Worm (Caenorhabditis elegans): ENCODE results near the gene F44G4.6.

F44G4.6 gene

DNA sequence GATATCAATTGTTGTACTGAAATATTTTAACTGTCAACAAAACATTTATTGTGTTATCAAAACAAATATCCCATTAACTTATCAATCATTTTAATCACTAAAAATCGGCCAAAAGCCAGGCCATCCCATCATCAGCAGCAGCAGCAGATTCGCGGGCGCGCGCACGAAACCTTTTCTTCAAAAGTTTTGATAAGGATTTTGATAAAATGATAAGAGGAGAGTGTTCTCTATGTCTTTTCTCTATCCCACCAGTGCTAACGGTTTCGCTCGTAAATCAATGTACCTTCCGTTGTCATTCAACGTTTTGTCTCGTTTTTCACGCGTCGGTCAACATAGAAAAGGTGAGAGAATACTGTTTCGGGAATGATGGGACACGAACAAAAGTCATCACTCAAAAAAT lies 26.5 kb upstream of the F44G4.6 start:
- TF ChIP-seq tbx-11 (GFP tag; IDR thresholded peaks at IDR 0.05), result no peak
- TF ChIP-seq ama-1 (optimal IDR thresholded peaks at IDR 0.05), result no peak
- TF ChIP-seq tra-4 (tag; optimal IDR thresholded peaks at IDR 0.05), result no peak
- no peak for TF ChIP-seq ceh-13 (GFP tag; optimal IDR thresholded peaks at IDR 0.05)
- no peak for TF ChIP-seq flt-1 (GFP tag; IDR thresholded peaks at IDR 0.05)
- no peak for TF ChIP-seq ets-7 (tag; optimal IDR thresholded peaks at IDR 0.05)
- no peak for TF ChIP-seq hmg-4 (GFP tag; optimal IDR thresholded peaks at IDR 0.05)
- no peak for TF ChIP-seq scrt-1 (GFP tag; IDR thresholded peaks at IDR 0.05)
- TF ChIP-seq sea-1 (GFP tag; conservative IDR thresholded peaks at IDR 0.05), result no peak
- TF ChIP-seq B0310.2 (tag; optimal IDR thresholded peaks at IDR 0.05), result no peak

DNA sequence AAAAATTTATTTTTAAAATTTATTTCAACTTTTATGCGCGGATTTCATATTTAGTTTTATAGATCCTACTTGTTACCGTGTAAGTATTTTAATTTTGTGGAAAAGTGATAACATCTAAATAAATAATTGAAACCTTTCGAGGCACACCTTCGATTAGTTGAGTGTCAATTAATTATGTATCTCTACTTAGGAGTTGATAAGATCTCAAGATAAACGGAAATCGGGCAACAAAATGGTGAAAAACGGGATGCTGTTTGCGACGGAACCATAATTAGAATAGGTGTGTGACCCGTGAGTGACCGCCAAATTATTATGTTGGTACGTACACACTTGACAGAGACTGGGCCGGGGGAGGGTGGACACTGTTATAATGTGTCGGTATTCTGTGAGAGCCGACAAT lies 24.8 kb upstream of the F44G4.6 start:
- TF ChIP-seq tbx-11 (GFP tag; IDR thresholded peaks at IDR 0.05) (no peak), aly-1 (tag; optimal IDR thresholded peaks at IDR 0.05) (no peak), tbx-37 (GFP tag; conservative IDR thresholded peaks at IDR 0.05) (no peak), B0310.2 (tag; optimal IDR thresholded peaks at IDR 0.05) (no peak), ceh-36 (tag; optimal IDR thresholded peaks at IDR 0.05) (no peak), hnd-1 (tag; optimal IDR thresholded peaks at IDR 0.05) (no peak), hmg-4 (GFP tag; optimal IDR thresholded peaks at IDR 0.05) (no peak), ceh-13 (GFP tag; optimal IDR thresholded peaks at IDR 0.05) (no peak), scrt-1 (GFP tag; IDR thresholded peaks at IDR 0.05) (no peak), ets-7 (tag; optimal IDR thresholded peaks at IDR 0.05) (no peak), tra-4 (tag; optimal IDR thresholded peaks at IDR 0.05) (no peak), ama-1 (optimal IDR thresholded peaks at IDR 0.05) (no peak), F13C5.2 (tag; optimal IDR thresholded peaks at IDR 0.05) (no peak), sea-1 (GFP tag; conservative IDR thresholded peaks at IDR 0.05) (no peak), flt-1 (GFP tag; IDR thresholded peaks at IDR 0.05) (no peak), hmbx-1 (tag; optimal IDR thresholded peaks at IDR 0.05) (no peak), pes-1 (GFP tag; IDR thresholded peaks at IDR 0.05) (no peak)

DNA sequence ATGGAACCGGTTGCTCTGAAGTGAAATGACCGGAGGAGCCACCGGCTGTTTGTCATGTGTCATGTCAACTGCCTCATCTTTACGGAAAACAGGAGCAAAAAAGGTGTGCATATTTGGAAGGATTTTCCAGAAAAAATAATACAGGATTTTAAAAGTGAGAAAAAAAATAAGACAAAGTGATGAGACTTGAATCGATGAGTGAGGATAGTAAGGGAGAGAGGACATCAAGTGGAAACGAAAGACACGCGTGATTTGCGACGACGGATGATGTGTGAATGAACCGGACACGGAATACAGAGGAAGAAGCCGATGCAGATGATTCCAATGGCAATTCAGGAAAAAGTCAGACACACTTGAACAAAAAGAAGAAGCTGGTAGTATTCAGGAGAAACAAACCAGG lies 22.7 kb upstream of the F44G4.6 start:
- TF ChIP-seq ets-7 (tag; optimal IDR thresholded peaks at IDR 0.05) (no peak), hmg-4 (GFP tag; optimal IDR thresholded peaks at IDR 0.05) (no peak), tbx-37 (GFP tag; conservative IDR thresholded peaks at IDR 0.05) (no peak), pes-1 (GFP tag; IDR thresholded peaks at IDR 0.05) (no peak), tra-4 (tag; optimal IDR thresholded peaks at IDR 0.05) (no peak), hnd-1 (tag; optimal IDR thresholded peaks at IDR 0.05) (no peak), hmbx-1 (tag; optimal IDR thresholded peaks at IDR 0.05) (no peak), aly-1 (tag; optimal IDR thresholded peaks at IDR 0.05) (no peak), sea-1 (GFP tag; conservative IDR thresholded peaks at IDR 0.05) (no peak), scrt-1 (GFP tag; IDR thresholded peaks at IDR 0.05) (no peak), ama-1 (optimal IDR thresholded peaks at IDR 0.05) (no peak), flt-1 (GFP tag; IDR thresholded peaks at IDR 0.05) (no peak), tbx-11 (GFP tag; IDR thresholded peaks at IDR 0.05) (no peak), B0310.2 (tag; optimal IDR thresholded peaks at IDR 0.05) (no peak), ceh-13 (GFP tag; optimal IDR thresholded peaks at IDR 0.05) (no peak)

DNA sequence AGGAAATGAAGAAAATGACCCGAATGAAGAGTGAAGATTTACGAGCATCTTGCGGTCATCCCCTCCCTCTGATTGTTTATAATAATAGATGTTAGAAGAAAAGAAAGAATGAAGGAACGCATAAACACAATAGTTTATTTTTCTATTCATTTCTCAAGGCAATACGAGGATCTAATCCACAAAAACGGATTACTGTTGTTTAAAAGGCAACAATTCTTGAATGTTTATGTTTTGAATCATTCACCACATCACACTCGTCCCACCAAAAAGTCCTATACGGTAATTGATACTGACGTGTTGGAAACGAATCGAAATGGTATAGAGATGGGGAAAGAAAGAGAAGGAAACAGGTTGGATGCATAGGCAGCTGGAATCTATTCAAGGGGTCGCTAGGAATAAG lies 20.0 kb upstream of the F44G4.6 start:
- TF ChIP-seq B0310.2 (tag; optimal IDR thresholded peaks at IDR 0.05) (no peak), hnd-1 (tag; optimal IDR thresholded peaks at IDR 0.05) (no peak), scrt-1 (GFP tag; IDR thresholded peaks at IDR 0.05) (no peak), ceh-13 (GFP tag; optimal IDR thresholded peaks at IDR 0.05) (no peak), F13C5.2 (tag; optimal IDR thresholded peaks at IDR 0.05) (no peak), pes-1 (GFP tag; IDR thresholded peaks at IDR 0.05) (no peak), sea-1 (GFP tag; conservative IDR thresholded peaks at IDR 0.05) (no peak), flt-1 (GFP tag; IDR thresholded peaks at IDR 0.05) (no peak), tbx-37 (GFP tag; conservative IDR thresholded peaks at IDR 0.05) (no peak), tbx-11 (GFP tag; IDR thresholded peaks at IDR 0.05) (no peak), ama-1 (optimal IDR thresholded peaks at IDR 0.05) (no peak), hmg-4 (GFP tag; optimal IDR thresholded peaks at IDR 0.05) (no peak), ceh-36 (tag; optimal IDR thresholded peaks at IDR 0.05) (no peak), ets-7 (tag; optimal IDR thresholded peaks at IDR 0.05) (no peak), aly-1 (tag; optimal IDR thresholded peaks at IDR 0.05) (no peak), hmbx-1 (tag; optimal IDR thresholded peaks at IDR 0.05) (no peak), tra-4 (tag; optimal IDR thresholded peaks at IDR 0.05) (no peak)

DNA sequence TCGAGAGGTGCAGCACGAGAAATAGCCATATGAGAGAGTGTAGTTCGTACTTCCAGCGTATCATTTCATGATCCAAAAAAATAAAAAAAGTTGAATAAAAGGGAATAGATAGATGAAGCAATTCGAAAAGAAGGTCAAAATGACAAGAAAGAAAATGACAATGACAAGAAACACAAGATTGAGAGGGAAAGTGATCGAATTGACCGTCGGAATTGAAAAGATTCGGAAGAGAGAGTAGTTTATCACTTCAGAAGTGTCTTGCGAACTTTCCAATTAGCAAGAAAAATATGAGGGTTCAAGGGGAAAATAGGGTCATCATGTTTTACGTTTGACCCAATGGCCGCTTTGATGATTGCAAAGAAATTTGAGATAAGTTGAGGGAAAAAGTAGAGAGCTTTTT lies 18.1 kb upstream of the F44G4.6 start, which contains the start of gene dep-1:
TSS of gene dep-1 (minus strand) at position 95 of the 400 bp plus-strand sequence.
- TF ChIP-seq ceh-13 (GFP tag; optimal IDR thresholded peaks at IDR 0.05) (no peak), F13C5.2 (tag; optimal IDR thresholded peaks at IDR 0.05) (no peak), hnd-1 (tag; optimal IDR thresholded peaks at IDR 0.05) (no peak), tbx-37 (GFP tag; conservative IDR thresholded peaks at IDR 0.05) (no peak), hmbx-1 (tag; optimal IDR thresholded peaks at IDR 0.05) (no peak), ama-1 (optimal IDR thresholded peaks at IDR 0.05) (no peak), ceh-36 (tag; optimal IDR thresholded peaks at IDR 0.05) (no peak), sea-1 (GFP tag; conservative IDR thresholded peaks at IDR 0.05) (no peak), B0310.2 (tag; optimal IDR thresholded peaks at IDR 0.05) (no peak), scrt-1 (GFP tag; IDR thresholded peaks at IDR 0.05) (no peak), hmg-4 (GFP tag; optimal IDR thresholded peaks at IDR 0.05) (no peak), flt-1 (GFP tag; IDR thresholded peaks at IDR 0.05) (no peak)

DNA sequence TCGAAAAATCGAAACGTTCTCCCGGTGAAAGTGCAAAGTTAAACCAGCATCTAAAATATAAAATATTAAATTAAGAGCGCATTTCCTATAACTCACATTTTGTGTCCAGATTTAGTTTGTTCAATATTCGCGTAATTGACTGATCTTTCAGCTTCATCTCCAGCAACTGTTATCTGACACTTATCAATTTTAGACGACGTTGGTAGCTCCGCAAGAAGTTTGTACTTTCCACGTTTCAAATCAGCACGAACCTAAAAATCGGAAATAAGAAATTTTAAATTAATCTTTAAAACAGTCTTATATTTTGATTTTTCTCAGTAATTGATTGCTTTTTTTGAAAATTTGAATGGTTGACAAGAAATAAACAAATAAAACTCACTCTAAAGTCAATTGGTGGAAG lies 16.0 kb upstream of the F44G4.6 start:
- TF ChIP-seq flt-1 (GFP tag; IDR thresholded peaks at IDR 0.05), result no peak
- no peak for TF ChIP-seq ceh-13 (GFP tag; optimal IDR thresholded peaks at IDR 0.05)
- TF ChIP-seq ama-1 (optimal IDR thresholded peaks at IDR 0.05), result no peak
- TF ChIP-seq tbx-37 (GFP tag; conservative IDR thresholded peaks at IDR 0.05), result no peak
- no peak for TF ChIP-seq F13C5.2 (tag; optimal IDR thresholded peaks at IDR 0.05)
- TF ChIP-seq ets-7 (tag; optimal IDR thresholded peaks at IDR 0.05), result no peak
- TF ChIP-seq tra-4 (tag; optimal IDR thresholded peaks at IDR 0.05), result no peak
- no peak for TF ChIP-seq B0310.2 (tag; optimal IDR thresholded peaks at IDR 0.05)
- no peak for TF ChIP-seq ceh-36 (tag; optimal IDR thresholded peaks at IDR 0.05)
- no peak for TF ChIP-seq aly-1 (tag; optimal IDR thresholded peaks at IDR 0.05)
- no peak for TF ChIP-seq pes-1 (GFP tag; IDR thresholded peaks at IDR 0.05)
- no peak for TF ChIP-seq scrt-1 (GFP tag; IDR thresholded peaks at IDR 0.05)
- no peak for TF ChIP-seq sea-1 (GFP tag; conservative IDR thresholded peaks at IDR 0.05)
- no peak for TF ChIP-seq hmg-4 (GFP tag; optimal IDR thresholded peaks at IDR 0.05)
- TF ChIP-seq hnd-1 (tag; optimal IDR thresholded peaks at IDR 0.05), result no peak

DNA sequence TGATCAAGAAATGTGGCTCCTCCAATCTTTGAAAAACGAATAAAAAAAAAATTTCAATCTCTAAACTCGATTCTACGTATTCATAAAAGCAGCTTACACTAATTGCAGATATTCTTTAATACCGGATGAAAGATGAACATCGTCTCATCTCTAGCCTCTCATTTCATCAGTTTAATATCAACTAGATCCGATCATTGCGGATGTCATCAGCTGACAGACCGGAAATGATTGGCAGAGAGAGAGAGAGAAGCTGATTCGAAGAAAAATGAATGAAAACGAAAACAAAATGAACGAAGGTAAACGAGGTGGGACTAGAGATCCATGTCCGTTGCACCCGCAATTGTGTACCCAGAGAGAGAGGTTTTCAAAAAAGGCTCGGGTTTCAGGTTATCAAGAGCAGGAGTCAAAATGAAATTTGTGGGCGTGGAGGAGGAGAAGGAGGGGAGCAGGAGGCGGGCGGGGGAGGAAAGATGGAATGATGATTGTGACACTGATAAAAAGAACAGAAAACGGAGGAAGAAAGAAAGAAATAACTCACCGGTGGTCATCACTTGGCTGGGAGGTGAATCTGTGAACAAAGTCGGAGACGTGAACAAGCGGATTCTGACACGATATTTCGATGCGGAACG lies 13.4 kb upstream of the F44G4.6 start:
- TF ChIP-seq ets-7 (tag; optimal IDR thresholded peaks at IDR 0.05) (no peak), sea-1 (GFP tag; conservative IDR thresholded peaks at IDR 0.05) (no peak)
